Worm (Caenorhabditis elegans) whole organism, young adult: ENCODE results near the gene gcn-1.

Source experiments
- C17E4.6 ChIP-seq: fragments of 200-800 bp; sonication (Bioruptor generic); IDR thresholded peaks from 2 replicates; pipeline ENCODE4 v1.3.6; 2022; ENCODE audit warnings: missing genetic modification reagents, missing genetic modification characterization, missing compliant biosample characterization
- F22D6.2 ChIP-seq: sonication (generic microtip); optimal IDR thresholded peaks from 2 replicates; lab custom pipeline; 2016; ENCODE audit warnings: mild to moderate bottlenecking, missing genetic modification characterization, missing compliant biosample characterization
- F49E8.2 ChIP-seq: sonication (generic microtip); optimal IDR thresholded peaks from 3 replicates; lab custom pipeline; 2017; ENCODE audit warnings: missing genetic modification characterization, mild to moderate bottlenecking, missing compliant biosample characterization, antibody characterized with exemption, moderate library complexity; ENCODE audit not compliant: insufficient read depth
- F52B5.7 ChIP-seq: sonication (generic microtip); optimal IDR thresholded peaks from 2 replicates; lab custom pipeline; 2016; ENCODE audit warnings: mild to moderate bottlenecking, missing genetic modification characterization, missing compliant biosample characterization
- F55B11.4 ChIP-seq: sonication (generic microtip); optimal IDR thresholded peaks from 2 replicates; lab custom pipeline; 2016; ENCODE audit warnings: missing compliant biosample characterization, missing genetic modification characterization, borderline replicate concordance; ENCODE audit not compliant: insufficient read depth
- T26A5.8 ChIP-seq: sonication (generic microtip); optimal IDR thresholded peaks from 2 replicates; lab custom pipeline; 2016; ENCODE audit warnings: missing genetic modification characterization, missing compliant biosample characterization
- Y53G8AR.9 ChIP-seq: fragments of 200-800 bp; sonication (Bioruptor generic); conservative IDR thresholded peaks from 2 replicates; pipeline ENCODE4 v1.3.6; 2022; ENCODE audit warnings: missing genetic modification reagents, missing genetic modification characterization, missing compliant biosample characterization
- Y67H2A.10 ChIP-seq: fragments of 200-800 bp; sonication (Bioruptor generic); conservative IDR thresholded peaks from 2 replicates; pipeline ENCODE4 v1.3.6; 2022; ENCODE audit warnings: missing genetic modification reagents, missing genetic modification characterization, missing compliant biosample characterization
- aptf-3 ChIP-seq: fragments of 200-800 bp; sonication (Bioruptor generic); IDR thresholded peaks from 2 replicates; pipeline ENCODE4 v1.3.6; 2022; ENCODE audit warnings: missing genetic modification characterization, missing compliant biosample characterization
- cebp-1 ChIP-seq, 2 experiments: fragments of 200-800 bp in 1 of 2; sonication (Bioruptor generic) in 1 of 2; sonication (generic microtip) in 1 of 2; IDR thresholded peaks in 1 of 2; optimal IDR thresholded peaks in 1 of 2; 2 replicates each; pipeline versions ENCODE4 v1.3.6 to Lab custom; 2017 to 2022; ENCODE audit warnings: missing compliant biosample characterization in 2 of 2, missing genetic modification characterization in 2 of 2, mild to moderate bottlenecking in 1 of 2, missing genetic modification reagents in 1 of 2, moderate library complexity in 1 of 2
- cebp-2 ChIP-seq: fragments of 200-800 bp; sonication (Bioruptor generic); IDR thresholded peaks from 2 replicates; pipeline ENCODE4 v1.3.6; 2022; ENCODE audit warnings: missing genetic modification characterization, missing compliant biosample characterization
- ceh-27 ChIP-seq: fragments of 200-800 bp; sonication (Bioruptor generic); optimal IDR thresholded peaks from 2 replicates; lab custom pipeline; 2018; ENCODE audit warnings: mild to moderate bottlenecking, missing genetic modification characterization, moderate library complexity, missing compliant biosample characterization
- ceh-40 ChIP-seq: fragments of 200-800 bp; sonication (Bioruptor generic); IDR thresholded peaks from 2 replicates; pipeline ENCODE4 v1.3.6; 2022; ENCODE audit warnings: missing genetic modification characterization, missing compliant biosample characterization
- die-1 ChIP-seq: sonication (generic microtip); optimal IDR thresholded peaks from 2 replicates; lab custom pipeline; 2016; ENCODE audit warnings: missing genotype, mild to moderate bottlenecking, missing genetic modification characterization, missing compliant biosample characterization
- efl-1 ChIP-seq: fragments of 150-350 bp; optimal IDR thresholded peaks from 2 replicates; lab custom pipeline; 2014; ENCODE audit warnings: missing biosample characterization, missing genetic modification reagents, missing genetic modification characterization
- ekl-4 ChIP-seq: fragments of 200-800 bp; sonication (Bioruptor generic); IDR thresholded peaks from 2 replicates; pipeline ENCODE4 v1.3.6; 2022; ENCODE audit warnings: missing genetic modification reagents, missing genetic modification characterization, missing compliant biosample characterization
- hlh-12 ChIP-seq: sonication (generic microtip); optimal IDR thresholded peaks from 2 replicates; lab custom pipeline; 2016; ENCODE audit warnings: missing genetic modification characterization, missing compliant biosample characterization
- hmg-20 ChIP-seq: fragments of 200-800 bp; sonication (Bioruptor generic); IDR thresholded peaks from 2 replicates; pipeline ENCODE4 v1.3.6; 2022; ENCODE audit warnings: missing genetic modification reagents, missing genetic modification characterization, missing compliant biosample characterization
- lin-40 ChIP-seq: sonication (generic microtip); optimal IDR thresholded peaks from 2 replicates; lab custom pipeline; 2016; ENCODE audit warnings: missing genetic modification characterization, mild to moderate bottlenecking, missing compliant biosample characterization, missing genotype, missing genetic modification reagents
- lir-1 ChIP-seq: fragments of 200-800 bp; sonication (Bioruptor generic); conservative IDR thresholded peaks from 2 replicates; pipeline ENCODE4 v1.3.6; 2022; ENCODE audit warnings: missing genetic modification reagents, missing genetic modification characterization, missing compliant biosample characterization
- lsy-27 ChIP-seq: sonication (generic microtip); optimal IDR thresholded peaks from 2 replicates; lab custom pipeline; 2017; ENCODE audit warnings: missing genetic modification characterization, mild to moderate bottlenecking, missing compliant biosample characterization, antibody characterized with exemption, missing genotype, borderline replicate concordance; ENCODE audit not compliant: insufficient read depth
- madf-8 ChIP-seq: fragments of 200-800 bp; sonication (Bioruptor generic); conservative IDR thresholded peaks from 2 replicates; pipeline ENCODE4 v1.3.6; 2022; ENCODE audit warnings: missing genetic modification reagents, missing genetic modification characterization, missing compliant biosample characterization
- nfya-1 ChIP-seq: sonication (generic microtip); optimal IDR thresholded peaks from 2 replicates; lab custom pipeline; 2017; ENCODE audit warnings: antibody characterized with exemption, missing compliant biosample characterization, missing genetic modification characterization, borderline replicate concordance; ENCODE audit not compliant: insufficient read depth
- nhr-179 ChIP-seq: sonication (generic microtip); optimal IDR thresholded peaks from 2 replicates; lab custom pipeline; 2016; ENCODE audit warnings: mild to moderate bottlenecking, missing genetic modification characterization, missing compliant biosample characterization
- rcor-1 ChIP-seq: fragments of 200-800 bp; sonication (Bioruptor generic); IDR thresholded peaks from 2 replicates; pipeline ENCODE4 v1.3.6; 2022; ENCODE audit warnings: missing genetic modification reagents, missing genetic modification characterization, missing compliant biosample characterization
- rec-8 ChIP-seq, 2 experiments: sonication (generic microtip); optimal IDR thresholded peaks; 2 replicates each; lab custom pipeline; 2016; ENCODE audit warnings: mild to moderate bottlenecking in 2 of 2, missing genetic modification characterization in 2 of 2, missing genetic modification reagents in 2 of 2, missing genotype in 2 of 2, missing biosample characterization in 1 of 2, missing compliant biosample characterization in 1 of 2, moderate library complexity in 1 of 2
- repo-1 ChIP-seq: sonication (generic microtip); optimal IDR thresholded peaks from 2 replicates; lab custom pipeline; 2017; ENCODE audit warnings: mild to moderate bottlenecking, missing genetic modification characterization, missing compliant biosample characterization
- sea-2 ChIP-seq: fragments of 200-800 bp; sonication (Bioruptor generic); IDR thresholded peaks from 2 replicates; pipeline ENCODE4 v1.3.6; 2022; ENCODE audit warnings: missing genetic modification characterization, missing compliant biosample characterization
- snpc-1.1 ChIP-seq: sonication (generic microtip); optimal IDR thresholded peaks from 2 replicates; lab custom pipeline; 2017; ENCODE audit warnings: missing genetic modification characterization, mild to moderate bottlenecking, missing compliant biosample characterization, antibody characterized with exemption, moderate library complexity, missing genotype, missing genetic modification reagents; ENCODE audit not compliant: insufficient read depth
- somi-1 ChIP-seq: fragments of 200-800 bp; sonication (Bioruptor generic); optimal IDR thresholded peaks from 2 replicates; lab custom pipeline; 2018; ENCODE audit warnings: mild to moderate bottlenecking, missing genetic modification characterization, missing compliant biosample characterization
- sptf-2 ChIP-seq: fragments of 200-800 bp; sonication (Bioruptor generic); optimal IDR thresholded peaks from 2 replicates; lab custom pipeline; 2018; ENCODE audit warnings: mild to moderate bottlenecking, missing genetic modification characterization, missing compliant biosample characterization
- unc-130 ChIP-seq: sonication (generic microtip); optimal IDR thresholded peaks from 2 replicates; lab custom pipeline; 2016; ENCODE audit warnings: missing genetic modification reagents, missing genetic modification characterization, missing compliant biosample characterization
- unc-62 ChIP-seq: fragments of 150-350 bp; optimal IDR thresholded peaks from 2 replicates; lab custom pipeline; 2014; ENCODE audit warnings: missing biosample characterization, missing genetic modification reagents, missing genetic modification characterization
- zfh-2 ChIP-seq: fragments of 200-800 bp; sonication (Bioruptor generic); conservative IDR thresholded peaks from 2 replicates; pipeline ENCODE4 v1.3.6; 2022; ENCODE audit warnings: missing genetic modification reagents, missing genetic modification characterization, missing compliant biosample characterization
- ztf-22 ChIP-seq: fragments of 200-800 bp; sonication (Bioruptor generic); optimal IDR thresholded peaks from 2 replicates; lab custom pipeline; 2018; ENCODE audit warnings: mild to moderate bottlenecking, missing genetic modification characterization, moderate library complexity, missing compliant biosample characterization
- ztf-28 ChIP-seq: fragments of 200-800 bp; sonication (Bioruptor generic); IDR thresholded peaks from 2 replicates; pipeline ENCODE4 v1.3.6; 2022; ENCODE audit warnings: missing genetic modification reagents, missing genetic modification characterization, missing compliant biosample characterization

Gene gcn-1

ce11 chrIII:2240471-2240870, 88.7 kb downstream of the gcn-1 start, which contains the start of gene srz-56:
srz-56 (plus strand) TSS chrIII:2240771.
- TF ChIP-seq C17E4.6 (GFP tag; lab: Robert Waterston, UW): no peak
- no peak for TF ChIP-seq Y53G8AR.9 (GFP tag; lab: Robert Waterston, UW)
- TF ChIP-seq hmg-20 (GFP tag; lab: Robert Waterston, UW): no peak
- TF ChIP-seq zfh-2 (GFP tag; lab: Robert Waterston, UW): no peak
- TF ChIP-seq somi-1 (GFP tag; lab: Kevin White, UChicago): no peak
- TF ChIP-seq ekl-4: no peak
- TF ChIP-seq nfya-1: no peak
- TF ChIP-seq ceh-40 (GFP tag; lab: Robert Waterston, UW): no peak
- TF ChIP-seq F49E8.2: no peak
- no peak for TF ChIP-seq snpc-1.1 (tag; lab: Kevin White, UChicago)
- no peak for TF ChIP-seq unc-62 (GFP tag; lab: Kevin White, UChicago)
- TF ChIP-seq unc-130 (GFP tag; lab: Kevin White, UChicago): no peak
- no peak for TF ChIP-seq rec-8 (tag; optimal IDR thresholded peaks at IDR 0.05; lab: Kevin White, UChicago)
- TF ChIP-seq lir-1 (GFP tag; lab: Robert Waterston, UW): no peak
- no peak for TF ChIP-seq ztf-28 (GFP tag; lab: Robert Waterston, UW)

DNA sequence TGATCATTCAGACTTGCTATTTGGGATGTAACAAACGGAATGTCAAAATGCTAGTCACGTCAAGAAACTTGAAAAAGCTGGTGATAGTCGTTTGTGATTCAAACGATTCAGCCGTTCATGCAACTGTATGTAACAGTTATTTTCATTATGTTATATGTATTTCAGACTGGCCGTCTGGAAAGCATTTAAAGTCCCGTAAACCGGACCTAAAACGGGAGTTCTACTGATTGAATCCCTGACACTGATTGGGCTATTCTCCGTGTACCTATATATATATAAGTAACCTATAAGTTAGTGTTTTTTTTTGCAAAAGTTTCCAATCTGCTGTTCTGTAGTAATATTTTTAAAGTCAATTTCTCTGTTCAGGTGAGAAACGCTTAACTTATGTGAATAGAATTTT, 91.9 kb downstream of the gcn-1 start:
- TF ChIP-seq cebp-1 (GFP tag; IDR thresholded peaks at IDR 0.05; lab: Robert Waterston, UW): no peak
- TF ChIP-seq cebp-1 (tag; optimal IDR thresholded peaks at IDR 0.05; lab: Kevin White, UChicago): no peak
- TF ChIP-seq aptf-3 (GFP tag; lab: Robert Waterston, UW): no peak
- TF ChIP-seq madf-8 (GFP tag; lab: Robert Waterston, UW): no peak
- TF ChIP-seq T26A5.8: no peak
- no peak for TF ChIP-seq sptf-2 (GFP tag; lab: Kevin White, UChicago)

DNA sequence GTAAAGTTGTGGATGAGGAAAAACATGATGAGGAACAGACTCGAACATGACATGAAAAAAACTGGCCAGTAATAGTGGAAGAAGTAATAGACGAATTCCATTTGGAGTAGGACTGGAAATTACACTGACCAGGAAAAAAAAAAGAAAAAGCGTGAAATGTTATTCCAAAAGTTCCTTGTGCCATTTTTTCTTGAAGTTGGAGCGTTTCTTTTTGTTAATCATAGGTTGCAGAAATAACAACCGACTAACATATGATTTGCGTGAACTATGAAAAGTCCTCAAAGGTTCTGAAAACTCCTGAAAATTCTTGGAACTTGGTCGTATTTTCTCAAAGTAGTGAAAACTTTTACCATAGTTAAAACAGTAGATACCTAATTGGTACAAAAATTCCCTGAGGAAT, 94.0 kb downstream of the gcn-1 start, which contains the start of gene srd-67:
Gene srd-67 (minus strand): TSS at position 101 of the 400 bp plus-strand sequence.
- TF ChIP-seq sea-2 (GFP tag; lab: Robert Waterston, UW) (no peak), efl-1 (GFP tag; lab: Kevin White, UChicago) (no peak), F55B11.4 (no peak), repo-1 (tag; lab: Kevin White, UChicago) (no peak), lin-40 (tag; lab: Kevin White, UChicago) (no peak), hlh-12 (tag; lab: Kevin White, UChicago) (no peak), F52B5.7 (tag; lab: Kevin White, UChicago) (no peak), lsy-27 (tag; lab: Kevin White, UChicago) (no peak), nhr-179 (no peak), die-1 (tag; lab: Kevin White, UChicago) (no peak), nfya-1 (no peak), rcor-1 (GFP tag; lab: Robert Waterston, UW) (no peak), F22D6.2 (tag; lab: Kevin White, UChicago) (no peak), ztf-22 (GFP tag; lab: Kevin White, UChicago) (no peak), Y67H2A.10 (GFP tag; lab: Robert Waterston, UW) (no peak), cebp-2 (GFP tag; lab: Robert Waterston, UW) (no peak), ceh-27 (no peak)
